Worm (Caenorhabditis elegans) whole organism, L3 larva: Measurements from ENCODE around the gene pkc-1.

ENCODE experiments used
- elt-1 ChIP-seq: fragments of 150-350 bp; optimal IDR thresholded peaks from 2 replicates; lab custom pipeline; 2014; ENCODE audit warnings: missing biosample characterization, missing genetic modification characterization
- jun-1 ChIP-seq: fragments of 150-350 bp; optimal IDR thresholded peaks from 2 replicates; lab custom pipeline; 2014; ENCODE audit warnings: missing biosample characterization, missing genetic modification reagents, missing genetic modification characterization
- nhr-11 ChIP-seq: fragments of 150-350 bp; optimal IDR thresholded peaks from 2 replicates; lab custom pipeline; 2014; ENCODE audit warnings: missing biosample characterization, missing genetic modification characterization
- nhr-12 ChIP-seq: fragments of 150-350 bp; optimal IDR thresholded peaks from 2 replicates; lab custom pipeline; 2014; ENCODE audit warnings: missing biosample characterization, missing genetic modification characterization
- nhr-237 ChIP-seq: fragments of 150-350 bp; optimal IDR thresholded peaks from 2 replicates; lab custom pipeline; 2014; ENCODE audit warnings: missing biosample characterization, missing genetic modification characterization
- nhr-43 ChIP-seq: sonication (generic microtip); optimal IDR thresholded peaks from 2 replicates; lab custom pipeline; 2016; ENCODE audit warnings: mild to moderate bottlenecking, missing genetic modification characterization, missing compliant biosample characterization; ENCODE audit not compliant: poor library complexity, severe bottlenecking
- pha-4 ChIP-seq: fragments of 150-350 bp; optimal IDR thresholded peaks from 2 replicates; lab custom pipeline; 2014; ENCODE audit warnings: missing biosample characterization, missing genetic modification reagents, missing genetic modification characterization

DNA sequence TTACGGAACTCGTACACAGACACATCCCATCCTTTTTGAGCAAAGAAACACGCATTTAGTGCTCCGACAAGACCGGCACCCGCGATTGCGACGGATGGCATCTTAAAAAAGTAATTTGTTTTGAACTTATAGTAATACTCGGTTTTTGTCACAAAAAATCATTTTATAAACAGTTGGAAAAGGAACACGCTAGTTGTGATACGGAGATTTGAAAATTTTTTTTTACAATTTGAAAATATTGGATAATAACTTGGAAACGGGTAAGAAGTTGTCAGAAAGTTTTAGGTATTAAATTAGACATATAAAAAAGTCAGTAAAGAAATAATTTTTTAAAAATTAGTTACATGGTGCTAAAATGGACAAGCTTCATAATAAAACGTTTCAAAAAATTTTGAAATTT, 38.5 kb upstream of the pkc-1 start, which contains the start of gene kmo-1:
- TF ChIP-seq nhr-11 (tag; lab: Kevin White, UChicago) (no peak), pha-4 (no peak), nhr-43 (tag; lab: Kevin White, UChicago) (no peak), elt-1 (tag; lab: Kevin White, UChicago) (no peak), nhr-12 (tag; lab: Kevin White, UChicago) (no peak), nhr-237 (no peak), jun-1 (no peak)
